Worm (Caenorhabditis elegans) whole organism, L4 larva: ENCODE measurements around the gene F48D6.4.

Experiments used
- F37D6.2 ChIP-seq: sonication (generic microtip); optimal IDR thresholded peaks from 2 replicates; lab custom pipeline; 2016; ENCODE audit warnings: mild to moderate bottlenecking, missing genetic modification characterization, missing compliant biosample characterization
- Y5F2A.4 ChIP-seq: fragments of 200-800 bp; sonication (Bioruptor generic); optimal IDR thresholded peaks from 2 replicates; lab custom pipeline; 2018; ENCODE audit warnings: mild to moderate bottlenecking, missing genetic modification characterization, missing compliant biosample characterization
- Y75B8A.6 ChIP-seq: fragments of 200-800 bp; sonication (Bioruptor generic); IDR thresholded peaks from 2 replicates; pipeline ENCODE4 v1.3.6; 2022; ENCODE audit warnings: missing genetic modification reagents, missing genetic modification characterization, missing compliant biosample characterization
- aha-1 ChIP-seq: fragments of 150-350 bp; peaks from one replicate; lab custom pipeline; 2014; ENCODE audit warnings: missing biosample characterization, missing genetic modification characterization
- ces-1 ChIP-seq: fragments of 150-350 bp; sonication (generic microtip); optimal IDR thresholded peaks from 4 replicates; lab custom pipeline; 2014; ENCODE audit warnings: missing biosample characterization, missing genetic modification reagents, missing genetic modification characterization
- daf-12 ChIP-seq: fragments of 150-350 bp; optimal IDR thresholded peaks from 2 replicates; lab custom pipeline; 2014; ENCODE audit warnings: missing biosample characterization, missing genetic modification reagents, missing genetic modification characterization
- daf-16 ChIP-seq, 3 experiments: sonication (generic microtip); optimal IDR thresholded peaks; 2 replicates each; lab custom pipeline; 2016 to 2017; ENCODE audit warnings: missing genetic modification characterization in 3 of 3, missing genetic modification reagents in 3 of 3, mild to moderate bottlenecking in 2 of 3, missing compliant biosample characterization in 2 of 3, missing biosample characterization in 1 of 3, moderate library complexity in 1 of 3
- dmd-6 ChIP-seq: fragments of 200-800 bp; sonication (Bioruptor generic); IDR thresholded peaks from 2 replicates; pipeline ENCODE4 v1.3.6; 2022; ENCODE audit warnings: missing genetic modification reagents, missing genetic modification characterization, missing compliant biosample characterization
- dpl-1 ChIP-seq: fragments of 150-350 bp; optimal IDR thresholded peaks from 2 replicates; lab custom pipeline; 2014; ENCODE audit warnings: missing biosample characterization, missing genetic modification reagents, missing genetic modification characterization
- dve-1 ChIP-seq: sonication (generic microtip); optimal IDR thresholded peaks from 2 replicates; lab custom pipeline; 2017; ENCODE audit warnings: antibody characterized with exemption, mild to moderate bottlenecking, missing genetic modification characterization, missing compliant biosample characterization; ENCODE audit not compliant: insufficient read depth
- egl-27 ChIP-seq: sonication (generic microtip); optimal IDR thresholded peaks from 3 replicates; lab custom pipeline; 2017; ENCODE audit warnings: missing biosample characterization, missing genetic modification reagents, missing genetic modification characterization
- fkh-10 ChIP-seq: fragments of 150-350 bp; optimal IDR thresholded peaks from 2 replicates; lab custom pipeline; 2014; ENCODE audit warnings: missing biosample characterization, missing genetic modification reagents, missing genetic modification characterization
- fos-1 ChIP-seq: fragments of 150-350 bp; optimal IDR thresholded peaks from 2 replicates; lab custom pipeline; 2014; ENCODE audit warnings: missing biosample characterization, missing genetic modification characterization
- hlh-11 ChIP-seq: fragments of 200-800 bp; sonication (Bioruptor generic); optimal IDR thresholded peaks from 2 replicates; lab custom pipeline; 2018; ENCODE audit warnings: mild to moderate bottlenecking, missing genetic modification characterization, missing compliant biosample characterization
- hlh-30 ChIP-seq: sonication (generic microtip); optimal IDR thresholded peaks from 2 replicates; lab custom pipeline; 2017; ENCODE audit warnings: antibody characterized with exemption, mild to moderate bottlenecking, missing genetic modification characterization, missing compliant biosample characterization; ENCODE audit not compliant: insufficient read depth
- lin-13 ChIP-seq: fragments of 150-350 bp; optimal IDR thresholded peaks from 2 replicates; lab custom pipeline; 2014; ENCODE audit warnings: missing biosample characterization, missing genetic modification reagents, missing genetic modification characterization
- lir-3 ChIP-seq: sonication (generic microtip); optimal IDR thresholded peaks from 2 replicates; lab custom pipeline; 2016; ENCODE audit warnings: mild to moderate bottlenecking, missing genetic modification characterization, missing compliant biosample characterization
- mdl-1 ChIP-seq, 2 experiments: fragments of 150-350 bp in 1 of 2; sonication (generic microtip) in 1 of 2; optimal IDR thresholded peaks; 2 replicates each; lab custom pipeline; 2014 to 2017; ENCODE audit warnings: missing biosample characterization in 2 of 2, missing genetic modification characterization in 2 of 2
- mdt-29 ChIP-seq: fragments of 200-800 bp; sonication (Bioruptor generic); IDR thresholded peaks from 2 replicates; pipeline ENCODE4 v1.3.6; 2022; ENCODE audit warnings: missing genetic modification reagents, missing genetic modification characterization, missing compliant biosample characterization
- mep-1 ChIP-seq: fragments of 150-350 bp; sonication (generic microtip); optimal IDR thresholded peaks from 3 replicates; lab custom pipeline; 2014; ENCODE audit warnings: missing biosample characterization, missing genetic modification characterization
- mes-2 ChIP-seq: sonication (generic microtip); optimal IDR thresholded peaks from 2 replicates; lab custom pipeline; 2016; ENCODE audit warnings: missing genotype, mild to moderate bottlenecking, missing genetic modification characterization, missing compliant biosample characterization; ENCODE audit not compliant: poor library complexity, severe bottlenecking
- nhr-102 ChIP-seq: sonication (generic microtip); optimal IDR thresholded peaks from 2 replicates; lab custom pipeline; 2016; ENCODE audit warnings: mild to moderate bottlenecking, missing genetic modification characterization, moderate library complexity, missing compliant biosample characterization
- nhr-11 ChIP-seq: fragments of 150-350 bp; optimal IDR thresholded peaks from 2 replicates; lab custom pipeline; 2014; ENCODE audit warnings: missing biosample characterization, missing genetic modification characterization
- nhr-28 ChIP-seq: fragments of 150-350 bp; optimal IDR thresholded peaks from 2 replicates; lab custom pipeline; 2014; ENCODE audit warnings: missing biosample characterization, missing genetic modification characterization
- nhr-48 ChIP-seq: sonication (generic microtip); optimal IDR thresholded peaks from 2 replicates; lab custom pipeline; 2016; ENCODE audit warnings: mild to moderate bottlenecking, missing genetic modification characterization, missing compliant biosample characterization
- nhr-76 ChIP-seq: fragments of 150-350 bp; optimal IDR thresholded peaks from 2 replicates; lab custom pipeline; 2014; ENCODE audit warnings: missing biosample characterization, missing genetic modification characterization
- nhr-77 ChIP-seq: fragments of 150-350 bp; optimal IDR thresholded peaks from 2 replicates; lab custom pipeline; 2014; ENCODE audit warnings: missing biosample characterization, missing genetic modification characterization
- pha-4 ChIP-seq, 2 experiments: fragments of 150-350 bp in 1 of 2; fragments of 200-800 bp in 1 of 2; sonication (Bioruptor generic) in 1 of 2; IDR thresholded peaks in 1 of 2; optimal IDR thresholded peaks in 1 of 2; 2 replicates each; pipeline versions ENCODE4 v1.3.6 to Lab custom; 2014 to 2022; ENCODE audit warnings: missing genetic modification characterization in 2 of 2, missing genetic modification reagents in 2 of 2, missing biosample characterization in 1 of 2, missing compliant biosample characterization in 1 of 2
- rbr-2 ChIP-seq: sonication (generic microtip); optimal IDR thresholded peaks from 2 replicates; lab custom pipeline; 2016; ENCODE audit warnings: missing genotype, missing genetic modification characterization, missing compliant biosample characterization
- saeg-2 ChIP-seq: fragments of 200-800 bp; sonication (Bioruptor generic); IDR thresholded peaks from 2 replicates; pipeline ENCODE4 v1.3.6; 2022; ENCODE audit warnings: missing genetic modification reagents, missing genetic modification characterization, missing compliant biosample characterization
- skn-1 ChIP-seq: fragments of 150-350 bp; optimal IDR thresholded peaks from 2 replicates; lab custom pipeline; 2014; ENCODE audit warnings: missing biosample characterization, missing genetic modification characterization
- spr-3 ChIP-seq: fragments of 200-800 bp; sonication (Bioruptor generic); optimal IDR thresholded peaks from 2 replicates; lab custom pipeline; 2018; ENCODE audit warnings: mild to moderate bottlenecking, missing genetic modification characterization, missing compliant biosample characterization
- unc-62 ChIP-seq, 3 experiments: fragments of 150-350 bp in 1 of 3; sonication (generic microtip); optimal IDR thresholded peaks in 2 of 3; peaks in 1 of 3; 1 replicate in 1 of 3; 2 replicates in 2 of 3; lab custom pipeline; 2014 to 2017; ENCODE audit warnings: missing biosample characterization in 3 of 3, missing genetic modification characterization in 3 of 3, missing genetic modification reagents in 3 of 3, missing genotype in 1 of 3
- ztf-11 ChIP-seq: fragments of 150-350 bp; optimal IDR thresholded peaks from 2 replicates; lab custom pipeline; 2014; ENCODE audit warnings: missing biosample characterization, missing genetic modification characterization

F48D6.4 gene

ce11 chrX:4244489-4245123 is 2.4 kb downstream of the F48D6.4 start:
- peak in 1 of 2 experiments; percentile 78 for TF ChIP-seq unc-62 (GFP tag; optimal IDR thresholded peaks at IDR 0.05 in 1 of 2; lab: Kevin White, UChicago)
- TF ChIP-seq unc-62 (tag; optimal IDR thresholded peaks at IDR 0.05; lab: Kevin White, UChicago): no peak
- no peak for TF ChIP-seq F37D6.2
- peak; percentile 13 for TF ChIP-seq mep-1 (tag; lab: Kevin White, UChicago)
- no peak for TF ChIP-seq nhr-102 (tag; lab: Kevin White, UChicago)
- peak in 1 of 2 experiments; percentile 64 for TF ChIP-seq mdl-1 (tag; optimal IDR thresholded peaks at IDR 0.05; lab: Kevin White, UChicago)
- TF ChIP-seq egl-27 (tag; lab: Kevin White, UChicago): no peak
- peak; percentile 71 for TF ChIP-seq nhr-28
- TF ChIP-seq ztf-11: no peak
- TF ChIP-seq lir-3 (tag; lab: Kevin White, UChicago): no peak
- TF ChIP-seq dve-1 (tag; lab: Kevin White, UChicago): peak; percentile 77
- TF ChIP-seq nhr-77 (tag; lab: Kevin White, UChicago): peak; percentile 48
- TF ChIP-seq hlh-30 (tag; lab: Kevin White, UChicago): peak; percentile 68
- TF ChIP-seq daf-16 (GFP tag; optimal IDR thresholded peaks at IDR 0.05; lab: Kevin White, UChicago): peak in 1 of 2 experiments; percentile 85
- peak; percentile 71 for TF ChIP-seq daf-16 (tag; optimal IDR thresholded peaks at IDR 0.05; lab: Kevin White, UChicago)
- no peak for TF ChIP-seq dpl-1
- TF ChIP-seq nhr-48 (tag; lab: Kevin White, UChicago): peak; percentile 43
- peak; percentile 15; the same call in 1 of the 2 replicates for TF ChIP-seq dmd-6 (GFP tag; lab: Robert Waterston, UW)
- TF ChIP-seq pha-4 (GFP tag; IDR thresholded peaks at IDR 0.05; lab: Robert Waterston, UW): no peak
- TF ChIP-seq pha-4 (tag; optimal IDR thresholded peaks at IDR 0.05; lab: Kevin White, UChicago): no peak
- TF ChIP-seq mdt-29 (GFP tag; lab: Robert Waterston, UW): peak; percentile 50; the same call in 1 of the 2 replicates
- no peak for TF ChIP-seq spr-3 (GFP tag; lab: Kevin White, UChicago)
- no peak for TF ChIP-seq Y75B8A.6 (GFP tag; lab: Robert Waterston, UW)
- peak; percentile 2 for TF ChIP-seq nhr-11 (tag; lab: Kevin White, UChicago)
- TF ChIP-seq hlh-11 (tag; lab: Kevin White, UChicago): peak; percentile 25
- no peak for TF ChIP-seq rbr-2 (tag; lab: Kevin White, UChicago)
- TF ChIP-seq, all 104 proteins: peak for 13

- TF ChIP-seq nhr-76 (tag; lab: Kevin White, UChicago): no peak
- no peak for TF ChIP-seq mes-2 (tag; lab: Kevin White, UChicago)
- no peak for TF ChIP-seq saeg-2 (GFP tag; lab: Robert Waterston, UW)
- TF ChIP-seq fkh-10 (GFP tag; lab: Kevin White, UChicago): peak; percentile 18
- no peak for TF ChIP-seq nhr-102 (tag; lab: Kevin White, UChicago)
- TF ChIP-seq ces-1: peak; percentile 79
Measured at ce11 chrX:4238971-4239370, 8.0 kb downstream of the F48D6.4 start.

- TF ChIP-seq daf-12 (tag; lab: Kevin White, UChicago) (no peak), lin-13 (no peak), aha-1 (tag; lab: Kevin White, UChicago) (peak; percentile 39), Y5F2A.4 (GFP tag; lab: Kevin White, UChicago) (no peak), unc-62 (GFP tag; optimal IDR thresholded peaks at IDR 0.05 in 1 of 2; lab: Kevin White, UChicago) (no peak), unc-62 (tag; optimal IDR thresholded peaks at IDR 0.05; lab: Kevin White, UChicago) (no peak), fos-1 (tag; lab: Kevin White, UChicago) (no peak), skn-1 (tag; lab: Kevin White, UChicago) (no peak)
Measured at ce11 chrX:4235752-4236151, 11.3 kb downstream of the F48D6.4 start, which contains the start of gene rab-37. Gene rab-37, minus strand, starts transcription at chrX:4235852.
